Worm (Caenorhabditis elegans): ENCODE measurements around the gene rpoa-1.

Gene rpoa-1

DNA sequence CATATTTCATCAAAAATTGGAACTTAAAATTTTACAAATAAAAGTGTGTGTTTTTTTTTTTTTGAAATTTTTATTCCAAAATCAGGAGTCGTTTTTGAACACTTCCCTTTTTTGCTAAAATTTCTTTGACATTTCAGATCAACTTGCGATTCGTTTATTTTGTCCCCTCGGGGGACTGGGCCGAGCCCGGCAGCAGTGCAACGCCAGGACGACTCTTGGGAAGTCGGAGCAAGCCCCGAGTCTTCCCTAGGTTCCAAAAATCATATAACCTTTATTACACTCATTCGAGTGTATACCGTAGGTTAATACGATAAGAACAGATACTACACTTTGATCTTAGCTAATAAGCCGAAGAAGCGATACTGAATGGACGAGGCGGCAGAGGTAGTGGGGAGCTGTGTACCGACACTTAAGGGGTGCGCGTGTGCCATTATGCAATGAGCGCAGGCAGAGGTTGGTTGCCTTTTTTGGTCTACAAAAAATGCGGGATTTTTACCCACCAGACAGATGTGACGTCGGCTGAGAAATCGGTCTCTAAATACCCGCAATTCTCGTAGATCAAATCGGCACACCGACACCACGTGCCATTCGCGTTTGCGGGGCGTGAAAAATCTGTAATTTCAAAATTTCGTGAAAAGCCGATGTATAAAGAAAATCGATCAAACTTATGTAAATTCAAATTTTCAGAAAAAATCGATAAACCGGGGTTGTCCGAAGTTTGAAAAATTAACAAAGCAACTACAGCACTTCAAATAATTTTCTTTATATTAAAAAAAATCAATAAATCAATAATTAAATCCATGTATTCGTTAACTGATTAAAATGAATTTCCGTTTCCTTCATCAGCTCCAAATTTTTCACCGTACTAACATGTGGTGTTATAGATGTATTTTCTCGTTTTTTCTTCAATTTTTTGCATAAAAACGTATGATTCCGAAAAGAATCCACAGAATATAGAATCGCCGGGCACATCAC is 23.1 kb upstream of the rpoa-1 start (continued):
- TF ChIP-seq egl-43 (GFP tag; IDR thresholded peaks at IDR 0.05) (peak; percentile 58; the same call in 1 of the 2 replicates), ceh-32 (tag; optimal IDR thresholded peaks at IDR 0.05; ENCODE audit: poor library complexity) (no peak), mdt-29 (GFP tag; IDR thresholded peaks at IDR 0.05) (no peak; the same call in 1 of the 2 replicates), arid-1 (GFP tag; conservative IDR thresholded peaks at IDR 0.05) (no peak), ceh-20 (GFP tag; IDR thresholded peaks at IDR 0.05) (no peak), lim-7 (GFP tag; IDR thresholded peaks at IDR 0.05) (no peak), mdl-1 (tag; optimal IDR thresholded peaks at IDR 0.05) (no peak), ZK337.2 (GFP tag; IDR thresholded peaks at IDR 0.05) (no peak), php-3 (GFP tag; IDR thresholded peaks at IDR 0.05) (no peak), lin-29 (GFP tag; IDR thresholded peaks at IDR 0.05) (no peak), cey-2 (tag; optimal IDR thresholded peaks at IDR 0.05; ENCODE audit: borderline replicate concordance, insufficient read depth) (no peak), unc-39 (tag; optimal IDR thresholded peaks at IDR 0.05) (no peak)

DNA sequence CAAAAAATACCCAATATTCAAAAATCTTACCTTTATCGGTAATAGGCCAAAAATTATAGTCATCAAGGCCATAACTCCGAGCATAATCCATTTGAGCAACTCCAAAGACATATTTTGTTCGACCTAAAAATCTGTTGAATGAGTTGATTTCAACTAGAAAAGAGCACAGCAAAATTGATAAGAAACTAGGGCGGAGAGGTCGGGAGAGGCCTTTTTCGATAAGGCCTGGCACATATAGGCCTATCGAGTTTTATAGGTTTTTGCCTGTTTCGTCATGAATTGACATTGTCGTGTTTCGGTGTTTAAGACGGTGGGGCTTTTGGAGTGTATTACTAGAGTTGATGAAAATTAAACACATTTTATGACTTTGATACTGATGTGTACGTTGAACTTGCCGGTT is 21.1 kb upstream of the rpoa-1 start, which contains the start of gene zipt-2.3:
zipt-2.3 (minus strand) TSS at position 147 of the 400 bp plus-strand sequence.
- TF ChIP-seq lir-3 (tag; optimal IDR thresholded peaks at IDR 0.05) (no peak), dve-1 (tag; optimal IDR thresholded peaks at IDR 0.05; ENCODE audit: insufficient read depth) (peak; percentile 62), pqm-1 (tag; optimal IDR thresholded peaks at IDR 0.05) (peak; percentile 93), hlh-11 (tag; optimal IDR thresholded peaks at IDR 0.05) (peak; percentile 9), nhr-28 (tag; optimal IDR thresholded peaks at IDR 0.05) (peak; percentile 62), gei-8 (GFP tag; optimal IDR thresholded peaks at IDR 0.05) (no peak), ces-1 (GFP tag; optimal IDR thresholded peaks at IDR 0.05) (no peak), ztf-7 (tag; optimal IDR thresholded peaks at IDR 0.05) (no peak), dmd-6 (GFP tag; IDR thresholded peaks at IDR 0.05) (peak; percentile 63; the same call in 1 of the 2 replicates), php-3 (GFP tag; IDR thresholded peaks at IDR 0.05) (peak; percentile 45; the same call in 1 of the 2 replicates), lin-13 (GFP tag; optimal IDR thresholded peaks at IDR 0.05) (no peak), daf-16 (GFP tag; optimal IDR thresholded peaks at IDR 0.05) (no peak), daf-16 (tag; optimal IDR thresholded peaks at IDR 0.05) (peak; percentile 56)

DNA sequence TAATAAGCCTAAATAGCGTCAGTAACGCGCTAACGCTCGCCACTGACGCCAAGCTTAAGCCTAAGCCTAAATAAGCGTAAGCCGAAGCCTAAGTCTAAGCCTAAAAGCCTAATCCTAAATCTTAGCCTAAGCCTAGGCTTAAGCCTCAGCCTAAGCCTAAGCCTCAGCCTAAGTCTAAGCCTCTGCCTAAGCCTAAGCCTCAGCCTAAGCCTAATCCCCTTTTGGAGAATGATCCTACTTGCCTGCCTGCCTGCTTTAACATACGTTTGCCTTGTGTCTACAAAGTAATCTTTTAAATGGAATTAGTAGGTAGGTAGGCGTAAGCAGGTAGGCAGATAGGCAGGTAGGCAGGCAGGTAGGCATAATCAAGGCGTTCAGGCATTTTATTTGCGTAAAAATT is 20.7 kb upstream of the rpoa-1 start:
- TF ChIP-seq Y105C5A.15 (GFP tag; IDR thresholded peaks at IDR 0.05) (no peak), unc-62 (GFP tag; optimal IDR thresholded peaks at IDR 0.05 in 1 of 2) (peak in 1 of 2 experiments; percentile 67), unc-62 (tag; optimal IDR thresholded peaks at IDR 0.05) (no peak)

DNA sequence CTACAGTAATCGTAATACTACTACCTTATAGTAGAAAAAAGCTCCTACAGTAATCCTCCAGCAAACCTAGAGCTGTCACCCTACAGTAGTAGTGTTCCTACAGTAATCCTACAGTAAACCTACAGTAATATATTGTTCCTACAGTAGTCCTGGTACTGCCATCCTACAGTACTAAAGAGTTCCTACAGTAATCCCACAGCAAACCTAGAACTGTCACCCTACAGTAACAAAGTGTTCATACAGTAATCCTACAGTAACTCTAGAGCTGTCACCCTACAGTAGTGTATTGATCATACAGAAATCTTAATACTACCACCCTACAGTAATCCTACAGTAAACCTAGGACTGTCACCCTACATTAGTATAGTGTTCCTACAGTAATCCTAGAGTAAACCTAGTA is 18.6 kb upstream of the rpoa-1 start:
- TF ChIP-seq hlh-30 (tag; optimal IDR thresholded peaks at IDR 0.05; ENCODE audit: insufficient read depth) (no peak), unc-62 (GFP tag; optimal IDR thresholded peaks at IDR 0.05 in 1 of 2) (peak in 1 of 2 experiments; percentile 93), unc-62 (tag; optimal IDR thresholded peaks at IDR 0.05) (no peak)

DNA sequence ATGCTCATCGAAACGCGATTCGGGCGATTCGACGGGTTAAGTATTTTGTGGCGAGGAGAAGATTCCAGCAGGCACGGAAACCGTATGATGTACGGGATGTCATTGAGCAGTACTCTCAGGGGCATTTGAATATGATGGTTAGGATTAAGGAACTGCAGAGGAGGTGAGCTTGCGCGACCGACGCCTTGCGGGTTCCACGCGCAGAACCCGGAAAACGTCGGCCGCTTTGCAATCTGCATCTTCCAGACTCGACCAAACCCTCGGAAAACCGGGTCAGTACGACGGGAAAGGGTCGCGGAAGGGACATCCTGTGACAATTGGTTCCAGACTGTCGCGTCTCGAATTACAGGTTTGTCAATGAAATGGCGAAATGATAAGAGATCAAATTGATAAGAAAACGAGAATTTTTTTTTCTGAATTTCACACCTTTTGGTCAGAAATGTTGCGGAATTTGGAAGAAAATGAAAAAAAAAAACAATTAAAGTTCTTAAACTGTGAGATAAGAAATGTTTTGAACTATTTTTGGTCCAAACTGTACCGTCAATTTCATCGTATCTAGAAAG is 17.0 kb upstream of the rpoa-1 start:
- TF ChIP-seq attf-4 (tag; optimal IDR thresholded peaks at IDR 0.05) (no peak), madf-5 (GFP tag; IDR thresholded peaks at IDR 0.05) (no peak), mdt-29 (GFP tag; IDR thresholded peaks at IDR 0.05) (no peak), ceh-62 (tag; optimal IDR thresholded peaks at IDR 0.05) (no peak), lin-39 (tag; optimal IDR thresholded peaks at IDR 0.05) (no peak), nhr-6 (tag; optimal IDR thresholded peaks at IDR 0.05) (no peak), skn-1 (tag; optimal IDR thresholded peaks at IDR 0.05) (no peak), pqm-1 (tag; optimal IDR thresholded peaks at IDR 0.05) (peak; percentile 24), lsy-2 (tag; optimal IDR thresholded peaks at IDR 0.05) (no peak), R02D3.7 (tag; optimal IDR thresholded peaks at IDR 0.05) (no peak), ZK337.2 (GFP tag; IDR thresholded peaks at IDR 0.05) (no peak), saeg-2 (GFP tag; IDR thresholded peaks at IDR 0.05) (no peak), set-16 (GFP tag; IDR thresholded peaks at IDR 0.05) (peak; percentile 74), nhr-237 (tag; optimal IDR thresholded peaks at IDR 0.05) (no peak), dmd-9 (GFP tag; IDR thresholded peaks at IDR 0.05) (no peak), daf-19 (GFP tag; conservative IDR thresholded peaks at IDR 0.05) (no peak), gei-8 (GFP tag; optimal IDR thresholded peaks at IDR 0.05) (no peak), ceh-20 (GFP tag; IDR thresholded peaks at IDR 0.05) (no peak), ceh-44 (GFP tag; IDR thresholded peaks at IDR 0.05) (no peak)
